Fruit fly (Drosophila melanogaster) whole organism, adult: ENCODE data around the gene Ubr1.

Experiments used
- CG12768 ChIP-seq: fragments of 200-800 bp; sonication (Bioruptor generic); optimal IDR thresholded peaks from 2 replicates; lab custom pipeline; 2017; ENCODE audit warnings: missing biosample characterization, missing genetic modification characterization, mild to moderate bottlenecking, moderate library complexity, missing genetic modification reagents
- CG14711 ChIP-seq: fragments of 200-800 bp; sonication (Bioruptor generic); optimal IDR thresholded peaks from 2 replicates; lab custom pipeline; 2018; ENCODE audit warnings: missing biosample characterization, mild to moderate bottlenecking, missing genetic modification characterization, moderate library complexity
- CG1620 ChIP-seq: fragments of 200-800 bp; sonication (Bioruptor generic); optimal IDR thresholded peaks from 2 replicates; lab custom pipeline; 2016; ENCODE audit warnings: missing biosample characterization, missing genetic modification characterization
- CG5204 ChIP-seq: fragments of 200-800 bp; sonication (Bioruptor generic); optimal IDR thresholded peaks from 2 replicates; lab custom pipeline; 2016; ENCODE audit warnings: missing biosample characterization, missing genetic modification characterization
- CG7045 ChIP-seq: fragments of 200-800 bp; sonication (Bioruptor generic); optimal IDR thresholded peaks from 2 replicates; lab custom pipeline; 2017; ENCODE audit warnings: missing biosample characterization, mild to moderate bottlenecking, missing genetic modification characterization
- Hr96 ChIP-seq: fragments of 200-800 bp; sonication (Bioruptor generic); optimal IDR thresholded peaks from 2 replicates; lab custom pipeline; 2016; ENCODE audit warnings: missing biosample characterization, missing genetic modification characterization
- cic ChIP-seq: fragments of 200-800 bp; sonication (Bioruptor generic); optimal IDR thresholded peaks from 2 replicates; lab custom pipeline; 2017; ENCODE audit warnings: missing biosample characterization, mild to moderate bottlenecking, missing genetic modification characterization, moderate library complexity
- cnc ChIP-seq, 2 experiments: fragments of >200 bp; optimal IDR thresholded peaks; 2 replicates each; lab custom pipeline; 2017
- kay ChIP-seq: fragments of 200-800 bp; sonication (Bioruptor generic); peaks from one replicate; lab custom pipeline; 2016; ENCODE audit warnings: missing biosample characterization, missing genetic modification characterization, borderline replicate concordance
- pad ChIP-seq: fragments of 200-800 bp; sonication (Bioruptor generic); optimal IDR thresholded peaks from 3 replicates; lab custom pipeline; 2017; ENCODE audit warnings: missing biosample characterization, missing genetic modification characterization, mild to moderate bottlenecking, moderate library complexity, missing genetic modification reagents
- tj ChIP-seq: fragments of 200-800 bp; sonication (Bioruptor generic); optimal IDR thresholded peaks from 3 replicates; lab custom pipeline; 2017; ENCODE audit warnings: missing biosample characterization, mild to moderate bottlenecking, missing genetic modification characterization, moderate library complexity

- TF ChIP-seq CG12768 (no peak), CG1620 (no peak), cnc (optimal IDR thresholded peaks at IDR 0.05; lab: Kevin White, UChicago) (no peak), cic (no peak), CG5204 (no peak), Hr96 (no peak), tj (GFP tag; lab: Kevin White, UChicago) (no peak), CG7045 (no peak), pad (GFP tag; lab: Kevin White, UChicago) (no peak), CG14711 (no peak), kay (GFP tag; lab: Kevin White, UChicago) (no peak)
Measured at dm6 chrX:16936689-16937088, 31.8 kb downstream of the Ubr1 start.
